Worm (Caenorhabditis elegans): ENCODE measurements around the gene amt-2.

amt-2 gene

ce11 chrIV:13070142-13070541 lies 28.0 kb downstream of the amt-2 start, which contains the start of gene scl-7:
TSS of gene scl-7 (plus strand) at chrIV:13070442.
- TF ChIP-seq aly-1 (tag; optimal IDR thresholded peaks at IDR 0.05) (no peak), tbx-37 (GFP tag; conservative IDR thresholded peaks at IDR 0.05) (no peak), hnd-1 (tag; optimal IDR thresholded peaks at IDR 0.05) (no peak), F13C5.2 (tag; optimal IDR thresholded peaks at IDR 0.05) (no peak), hmg-4 (GFP tag; optimal IDR thresholded peaks at IDR 0.05) (no peak), B0310.2 (tag; optimal IDR thresholded peaks at IDR 0.05) (no peak), ceh-13 (GFP tag; optimal IDR thresholded peaks at IDR 0.05) (no peak), hmbx-1 (tag; optimal IDR thresholded peaks at IDR 0.05) (no peak), ama-1 (optimal IDR thresholded peaks at IDR 0.05) (no peak)

DNA sequence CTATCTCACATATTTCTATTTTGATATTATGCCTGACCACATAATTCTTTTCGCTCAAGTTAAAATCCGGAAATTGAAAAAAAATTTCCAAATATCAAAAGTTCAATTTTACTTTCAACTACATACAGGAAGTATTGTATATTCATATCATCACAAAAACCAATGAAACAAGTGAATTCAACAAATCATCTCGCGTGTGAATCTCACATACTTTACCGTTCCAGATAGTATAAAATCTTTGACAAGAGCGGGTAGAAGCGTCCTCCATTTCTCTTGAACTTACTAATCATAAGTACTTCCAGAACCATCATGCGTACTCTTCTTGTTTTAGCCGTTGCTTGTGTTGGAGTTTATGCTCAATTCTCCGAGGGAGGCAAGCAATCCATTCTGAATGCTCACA lies 29.3 kb downstream of the amt-2 start, which contains the start of gene scl-8:
TSS of gene scl-8 (plus strand) at position 301 of the 400 bp plus-strand sequence.
- no peak for TF ChIP-seq hmg-4 (GFP tag; optimal IDR thresholded peaks at IDR 0.05)
- no peak for TF ChIP-seq hnd-1 (tag; optimal IDR thresholded peaks at IDR 0.05)
- TF ChIP-seq ama-1 (optimal IDR thresholded peaks at IDR 0.05) = no peak
- TF ChIP-seq tbx-37 (GFP tag; conservative IDR thresholded peaks at IDR 0.05) = no peak
- TF ChIP-seq hmbx-1 (tag; optimal IDR thresholded peaks at IDR 0.05) = no peak
- no peak for TF ChIP-seq pes-1 (GFP tag; IDR thresholded peaks at IDR 0.05)
- TF ChIP-seq ets-7 (tag; optimal IDR thresholded peaks at IDR 0.05) = no peak
- no peak for TF ChIP-seq sea-1 (GFP tag; conservative IDR thresholded peaks at IDR 0.05)
- no peak for TF ChIP-seq scrt-1 (GFP tag; IDR thresholded peaks at IDR 0.05)

DNA sequence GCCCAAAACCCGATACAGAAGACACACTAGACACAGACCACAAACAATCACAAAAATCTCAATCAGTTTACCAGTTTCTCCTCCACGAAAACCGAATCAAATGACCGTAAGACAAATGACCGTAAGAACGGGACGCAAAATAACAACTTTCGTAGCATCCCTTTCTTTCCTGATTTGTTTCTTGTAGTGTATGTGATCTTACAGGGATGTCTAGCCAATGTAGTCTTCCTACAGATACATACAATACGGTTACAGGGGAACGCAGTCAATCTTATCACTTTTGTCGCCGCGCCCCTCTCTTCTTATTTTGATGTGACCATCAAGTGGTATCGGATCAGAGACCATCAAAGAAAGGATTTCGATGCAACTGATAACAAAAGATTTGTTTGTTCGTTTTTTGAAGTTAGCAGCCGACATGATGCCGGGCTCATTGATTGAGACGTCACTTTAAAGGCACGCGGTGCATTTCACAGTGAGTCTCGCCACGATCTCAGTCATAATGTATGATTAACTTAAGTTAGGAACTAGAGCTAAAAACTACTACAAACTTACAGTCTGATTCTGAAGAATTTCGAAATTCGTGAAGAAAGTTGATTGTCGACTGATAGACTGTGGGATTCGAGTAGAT lies 33.5 kb downstream of the amt-2 start:
- TF ChIP-seq ceh-13 (GFP tag; optimal IDR thresholded peaks at IDR 0.05) (no peak), F13C5.2 (tag; optimal IDR thresholded peaks at IDR 0.05) (no peak), ama-1 (optimal IDR thresholded peaks at IDR 0.05) (no peak), scrt-1 (GFP tag; IDR thresholded peaks at IDR 0.05) (no peak), pes-1 (GFP tag; IDR thresholded peaks at IDR 0.05) (no peak), tbx-11 (GFP tag; IDR thresholded peaks at IDR 0.05) (no peak), ets-7 (tag; optimal IDR thresholded peaks at IDR 0.05) (no peak), B0310.2 (tag; optimal IDR thresholded peaks at IDR 0.05) (no peak), flt-1 (GFP tag; IDR thresholded peaks at IDR 0.05) (no peak), tbx-37 (GFP tag; conservative IDR thresholded peaks at IDR 0.05) (no peak), hmbx-1 (tag; optimal IDR thresholded peaks at IDR 0.05) (no peak), ceh-36 (tag; optimal IDR thresholded peaks at IDR 0.05) (no peak), hmg-4 (GFP tag; optimal IDR thresholded peaks at IDR 0.05) (no peak), tra-4 (tag; optimal IDR thresholded peaks at IDR 0.05) (no peak), sea-1 (GFP tag; conservative IDR thresholded peaks at IDR 0.05) (no peak)

ce11 chrIV:13076620-13077019 lies 34.4 kb downstream of the amt-2 start, which contains the start of gene C39E9.7:
TSS of gene C39E9.7 (minus strand) at chrIV:13076720.
- TF ChIP-seq aly-1 (tag; optimal IDR thresholded peaks at IDR 0.05) (no peak), B0310.2 (tag; optimal IDR thresholded peaks at IDR 0.05) (no peak), hnd-1 (tag; optimal IDR thresholded peaks at IDR 0.05) (no peak), ceh-36 (tag; optimal IDR thresholded peaks at IDR 0.05) (no peak), tbx-37 (GFP tag; conservative IDR thresholded peaks at IDR 0.05) (no peak), ama-1 (optimal IDR thresholded peaks at IDR 0.05) (no peak), ets-7 (tag; optimal IDR thresholded peaks at IDR 0.05) (no peak), hmbx-1 (tag; optimal IDR thresholded peaks at IDR 0.05) (no peak), F13C5.2 (tag; optimal IDR thresholded peaks at IDR 0.05) (no peak), pes-1 (GFP tag; IDR thresholded peaks at IDR 0.05) (no peak), sea-1 (GFP tag; conservative IDR thresholded peaks at IDR 0.05) (no peak), scrt-1 (GFP tag; IDR thresholded peaks at IDR 0.05) (no peak), tbx-11 (GFP tag; IDR thresholded peaks at IDR 0.05) (no peak), hmg-4 (GFP tag; optimal IDR thresholded peaks at IDR 0.05) (no peak), ceh-13 (GFP tag; optimal IDR thresholded peaks at IDR 0.05) (no peak), tra-4 (tag; optimal IDR thresholded peaks at IDR 0.05) (no peak)

DNA sequence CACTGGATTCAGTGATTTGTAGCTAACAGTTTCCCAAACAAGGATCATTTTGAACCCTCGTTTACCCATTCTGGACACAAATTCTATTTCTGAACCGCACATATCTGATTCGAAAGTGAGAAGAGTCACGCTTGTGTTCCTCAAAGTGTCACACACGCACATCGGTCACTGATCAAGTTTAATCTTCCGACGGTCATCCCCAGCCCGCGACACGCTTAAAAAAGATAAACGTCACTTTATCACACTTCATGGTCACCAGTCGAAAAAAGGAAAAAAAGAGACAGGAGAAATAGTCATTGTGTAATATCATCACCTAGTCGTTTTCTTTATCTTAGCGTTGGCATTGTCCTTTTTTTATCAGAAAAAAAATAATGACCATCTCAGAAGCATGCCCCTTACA lies 35.5 kb downstream of the amt-2 start:
- TF ChIP-seq hmg-4 (GFP tag; optimal IDR thresholded peaks at IDR 0.05) = no peak
- TF ChIP-seq pes-1 (GFP tag; IDR thresholded peaks at IDR 0.05) = no peak
- TF ChIP-seq ets-7 (tag; optimal IDR thresholded peaks at IDR 0.05) = no peak
- TF ChIP-seq ceh-13 (GFP tag; optimal IDR thresholded peaks at IDR 0.05) = no peak
- no peak for TF ChIP-seq B0310.2 (tag; optimal IDR thresholded peaks at IDR 0.05)
- TF ChIP-seq hmbx-1 (tag; optimal IDR thresholded peaks at IDR 0.05) = no peak
- TF ChIP-seq ama-1 (optimal IDR thresholded peaks at IDR 0.05) = no peak
- no peak for TF ChIP-seq ceh-36 (tag; optimal IDR thresholded peaks at IDR 0.05)

- TF ChIP-seq ama-1 (optimal IDR thresholded peaks at IDR 0.05) (no peak), flt-1 (GFP tag; IDR thresholded peaks at IDR 0.05) (no peak), scrt-1 (GFP tag; IDR thresholded peaks at IDR 0.05) (no peak), pes-1 (GFP tag; IDR thresholded peaks at IDR 0.05) (no peak), tra-4 (tag; optimal IDR thresholded peaks at IDR 0.05) (no peak), tbx-37 (GFP tag; conservative IDR thresholded peaks at IDR 0.05) (no peak), hmg-4 (GFP tag; optimal IDR thresholded peaks at IDR 0.05) (no peak), B0310.2 (tag; optimal IDR thresholded peaks at IDR 0.05) (no peak), hmbx-1 (tag; optimal IDR thresholded peaks at IDR 0.05) (no peak), ets-7 (tag; optimal IDR thresholded peaks at IDR 0.05) (no peak), hnd-1 (tag; optimal IDR thresholded peaks at IDR 0.05) (no peak)
These were observed 36.2 kb downstream of the amt-2 start for ce11 chrIV:13078342-13078741.

- TF ChIP-seq scrt-1 (GFP tag; IDR thresholded peaks at IDR 0.05) (no peak), ceh-13 (GFP tag; optimal IDR thresholded peaks at IDR 0.05) (no peak)
These were observed 36.9 kb downstream of the amt-2 start, which contains the start of gene C39E9.8 for ce11 chrIV:13079119-13079518. TSS of gene C39E9.8 (plus strand) at chrIV:13079446.

DNA sequence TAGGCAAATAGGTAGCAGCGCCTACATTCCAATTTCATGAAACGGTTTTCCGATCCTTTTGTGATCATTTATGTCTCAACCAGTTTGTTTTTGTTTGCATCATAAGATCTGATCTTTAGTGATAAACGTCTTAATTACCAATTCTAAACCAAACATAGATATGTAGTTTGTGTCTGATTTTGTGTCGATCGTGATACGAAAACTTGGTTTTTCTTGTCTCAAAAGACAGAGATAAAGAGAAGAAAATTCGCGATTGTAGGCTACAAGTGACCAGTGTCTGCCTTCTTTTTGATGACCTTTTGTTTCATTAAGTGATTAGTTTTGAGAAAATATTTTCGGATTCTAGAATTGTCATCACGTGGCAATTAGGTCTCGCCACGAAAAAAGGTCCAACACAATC lies 38.0 kb downstream of the amt-2 start:
- no peak for TF ChIP-seq ets-7 (tag; optimal IDR thresholded peaks at IDR 0.05)
- TF ChIP-seq B0310.2 (tag; optimal IDR thresholded peaks at IDR 0.05) = no peak
- TF ChIP-seq tbx-37 (GFP tag; conservative IDR thresholded peaks at IDR 0.05) = no peak
- no peak for TF ChIP-seq sea-1 (GFP tag; conservative IDR thresholded peaks at IDR 0.05)
- TF ChIP-seq ama-1 (optimal IDR thresholded peaks at IDR 0.05) = no peak
- no peak for TF ChIP-seq hnd-1 (tag; optimal IDR thresholded peaks at IDR 0.05)
- no peak for TF ChIP-seq aly-1 (tag; optimal IDR thresholded peaks at IDR 0.05)
- no peak for TF ChIP-seq ceh-36 (tag; optimal IDR thresholded peaks at IDR 0.05)
- no peak for TF ChIP-seq pes-1 (GFP tag; IDR thresholded peaks at IDR 0.05)
- TF ChIP-seq hmbx-1 (tag; optimal IDR thresholded peaks at IDR 0.05) = no peak
- no peak for TF ChIP-seq F13C5.2 (tag; optimal IDR thresholded peaks at IDR 0.05)
- no peak for TF ChIP-seq flt-1 (GFP tag; IDR thresholded peaks at IDR 0.05)
- no peak for TF ChIP-seq hmg-4 (GFP tag; optimal IDR thresholded peaks at IDR 0.05)
- no peak for TF ChIP-seq scrt-1 (GFP tag; IDR thresholded peaks at IDR 0.05)
- no peak for TF ChIP-seq tbx-11 (GFP tag; IDR thresholded peaks at IDR 0.05)
- TF ChIP-seq tra-4 (tag; optimal IDR thresholded peaks at IDR 0.05) = no peak

Data from whole organism, early embryonic.